Fruit fly (Drosophila melanogaster): Measurements from ENCODE around the gene Coq3.
A peak's percentile ranks its signal among the peaks of the same experiment; 100 is the strongest.

Gene Coq3

DNA sequence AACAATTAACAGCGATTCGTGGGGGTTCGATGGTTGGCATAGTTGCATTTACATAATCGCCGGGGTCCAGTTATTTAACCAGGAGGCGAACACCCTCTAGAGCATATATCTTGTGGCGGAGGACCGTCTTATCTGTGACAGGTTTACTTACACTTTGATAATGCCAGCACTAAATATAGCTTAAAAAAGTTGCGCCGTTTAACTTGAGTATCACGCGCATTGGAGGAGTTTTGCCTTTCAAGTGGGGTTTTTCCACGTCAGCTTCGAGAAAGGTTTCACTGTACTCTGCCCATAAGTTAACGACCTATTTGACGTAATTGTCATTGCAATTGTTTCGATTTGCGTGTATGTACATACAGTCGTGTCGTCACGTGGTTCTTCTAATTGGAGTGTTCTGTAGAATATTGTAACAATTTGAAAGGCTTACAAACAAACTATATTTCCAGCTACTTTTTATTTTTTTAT, 10.8 kb upstream of the Coq3 start:
- no peak for TF ChIP-seq CG17801 (GFP tag; optimal IDR thresholded peaks at IDR 0.05; ENCODE audit: partially characterized antibody)

DNA sequence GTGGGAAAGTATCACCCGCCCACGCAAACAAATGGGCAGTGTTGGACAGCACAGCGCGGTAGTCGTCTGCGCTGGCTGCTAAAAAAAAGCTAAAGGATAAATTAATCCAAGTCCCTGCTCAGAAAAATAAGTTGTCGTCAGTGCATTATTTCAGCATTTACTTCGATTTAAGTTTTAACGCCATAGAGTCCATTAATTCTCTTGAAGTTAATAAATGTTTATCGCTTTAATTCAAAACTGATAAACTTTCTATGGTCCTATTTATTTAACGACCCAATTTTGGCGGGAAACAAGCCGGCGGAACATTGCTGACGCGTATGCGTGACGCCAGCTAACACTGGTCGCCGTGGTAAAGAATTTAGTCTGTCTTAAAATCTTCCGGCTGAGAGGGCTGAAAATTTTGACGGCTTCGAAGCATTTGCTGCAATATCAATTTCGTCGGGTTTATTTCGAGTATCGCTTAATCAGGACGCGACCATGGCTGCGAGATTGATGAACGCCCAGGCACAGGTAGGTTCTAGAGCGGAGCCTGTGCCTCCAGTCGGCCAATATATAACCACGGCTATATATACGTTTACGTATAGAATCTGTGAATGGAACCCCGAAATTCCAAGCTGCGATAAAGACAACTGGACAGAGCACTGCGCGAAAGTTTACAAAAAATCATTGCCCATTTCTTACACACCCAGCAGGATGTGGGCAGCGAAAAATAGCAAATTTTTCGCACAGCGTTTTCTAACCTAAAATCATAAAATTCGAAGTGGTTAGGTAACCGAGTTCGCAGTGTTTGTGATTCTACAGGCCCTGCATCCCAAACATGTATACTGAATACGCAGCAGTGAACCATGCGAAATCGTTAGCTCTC, 10.1 kb upstream of the Coq3 start, which contains the start of the genes mAcon1, CG43345 and CG43346:
Gene mAcon1, plus strand, starts transcription at position 276 of the 865 bp plus-strand sequence.
Gene CG43345, minus strand, starts transcription at position 287 of the 865 bp plus-strand sequence.
Gene CG43346, minus strand, starts transcription at position 287 of the 865 bp plus-strand sequence.
- peak; percentile 71 for TF ChIP-seq CG17801 (GFP tag; optimal IDR thresholded peaks at IDR 0.05; ENCODE audit: partially characterized antibody)

DNA sequence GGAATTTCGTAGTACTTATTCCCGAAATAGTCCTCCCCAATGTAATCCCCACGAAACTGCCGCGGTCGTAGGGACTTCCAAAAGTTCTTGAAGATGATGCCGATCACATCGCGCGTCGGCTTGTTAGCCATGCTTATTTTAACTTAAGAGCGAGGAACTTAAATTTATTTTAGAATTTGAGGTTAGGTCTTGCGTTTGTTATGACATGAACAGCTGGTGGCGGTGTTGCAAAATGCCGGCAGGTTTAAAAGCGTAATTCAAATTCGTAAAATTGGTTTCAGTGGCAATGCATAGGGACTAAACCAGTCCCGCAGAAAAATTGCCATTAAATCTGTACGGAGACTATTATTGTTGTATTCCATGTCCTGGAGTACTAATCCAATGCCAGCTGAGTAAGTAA, 8.0 kb upstream of the Coq3 start:
- TF ChIP-seq CG17801 (GFP tag; optimal IDR thresholded peaks at IDR 0.05; ENCODE audit: partially characterized antibody) = peak; percentile 47

DNA sequence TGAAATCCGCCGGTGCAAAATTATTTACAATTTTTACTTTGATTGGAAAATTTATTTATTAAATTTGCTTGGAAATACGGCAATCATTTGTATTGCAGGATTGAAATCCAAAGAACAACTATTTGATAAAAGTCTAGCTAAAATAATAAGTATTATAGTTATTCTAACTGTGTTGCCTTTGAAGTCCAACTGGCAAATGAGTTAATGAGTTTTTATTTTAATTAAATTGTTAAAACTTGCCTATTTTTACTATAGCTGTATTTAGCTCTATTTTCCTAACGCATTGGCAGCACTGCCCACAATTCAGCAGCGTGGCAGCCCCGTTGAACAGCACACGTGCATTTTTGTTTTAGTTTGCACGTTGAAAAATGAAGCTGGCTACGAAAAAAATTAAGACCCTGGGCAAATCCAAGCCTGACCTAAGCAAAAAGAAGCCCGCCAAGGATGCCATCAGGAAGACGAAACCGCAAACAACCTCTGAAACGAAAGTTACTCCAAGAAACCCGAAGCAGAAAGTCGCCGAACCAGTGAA, 5.0 kb upstream of the Coq3 start, which contains the start of gene Noc2:
Gene Noc2, plus strand, starts transcription at position 331 of the 532 bp plus-strand sequence.
- TF ChIP-seq CG17801 (GFP tag; optimal IDR thresholded peaks at IDR 0.05; ENCODE audit: partially characterized antibody) = no peak

- peak; percentile 52 for TF ChIP-seq CG17801 (GFP tag; optimal IDR thresholded peaks at IDR 0.05; ENCODE audit: partially characterized antibody)
Observed at dm6 chr2L:21162875-21163274, 4.5 kb upstream of the Coq3 start, which contains the start of gene Nbr. TSS of gene Nbr (minus strand) at chr2L:21163083.

- TF ChIP-seq CG17801 (GFP tag; optimal IDR thresholded peaks at IDR 0.05; ENCODE audit: partially characterized antibody) = peak; percentile 52
Observed at dm6 chr2L:21156156-21157040, 2.0 kb downstream of the Coq3 start, which contains the start of the genes Mpp6 and E2f2. TSS of gene Mpp6 (plus strand) at chr2L:21156288. TSS of gene E2f2 (minus strand) at chr2L:21156749.

- TF ChIP-seq CG17801 (GFP tag; optimal IDR thresholded peaks at IDR 0.05; ENCODE audit: partially characterized antibody) = no peak
Observed at dm6 chr2L:21153844-21154243, 4.6 kb downstream of the Coq3 start.

dm6 chr2L:21149053-21149452, 9.4 kb downstream of the Coq3 start:
- no peak for TF ChIP-seq CG17801 (GFP tag; optimal IDR thresholded peaks at IDR 0.05; ENCODE audit: partially characterized antibody)

DNA sequence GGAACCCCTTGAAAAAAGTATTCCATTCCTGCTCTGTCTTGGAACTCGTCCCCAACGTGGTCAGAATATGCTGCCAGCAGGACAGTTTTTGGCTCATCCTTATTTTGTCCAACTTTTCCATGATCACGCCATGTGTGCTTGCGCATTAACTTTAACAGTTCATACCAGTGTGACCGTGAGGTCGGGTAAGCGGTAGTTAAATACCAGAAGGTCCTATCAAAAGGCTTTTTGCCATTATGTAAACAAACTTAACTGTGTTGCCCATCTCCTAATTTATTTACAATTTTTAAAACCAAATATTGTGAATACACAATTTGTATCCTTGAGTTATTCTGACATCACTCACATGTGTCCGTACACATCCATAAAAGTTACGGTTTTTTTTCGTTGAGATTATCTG, 10.2 kb downstream of the Coq3 start, which contains the start of gene del:
Gene del, minus strand, starts transcription at position 305 of the 400 bp plus-strand sequence.
- TF ChIP-seq CG17801 (GFP tag; optimal IDR thresholded peaks at IDR 0.05; ENCODE audit: partially characterized antibody) = no peak

dm6 chr2L:21142972-21143385, 15.4 kb downstream of the Coq3 start, which contains the start of gene pths:
TSS of gene pths (plus strand) at chr2L:21143229.
- no peak for TF ChIP-seq CG17801 (GFP tag; optimal IDR thresholded peaks at IDR 0.05; ENCODE audit: partially characterized antibody)

dm6 chr2L:21142501-21142849, 15.9 kb downstream of the Coq3 start:
- no peak for TF ChIP-seq CG17801 (GFP tag; optimal IDR thresholded peaks at IDR 0.05; ENCODE audit: partially characterized antibody)

DNA sequence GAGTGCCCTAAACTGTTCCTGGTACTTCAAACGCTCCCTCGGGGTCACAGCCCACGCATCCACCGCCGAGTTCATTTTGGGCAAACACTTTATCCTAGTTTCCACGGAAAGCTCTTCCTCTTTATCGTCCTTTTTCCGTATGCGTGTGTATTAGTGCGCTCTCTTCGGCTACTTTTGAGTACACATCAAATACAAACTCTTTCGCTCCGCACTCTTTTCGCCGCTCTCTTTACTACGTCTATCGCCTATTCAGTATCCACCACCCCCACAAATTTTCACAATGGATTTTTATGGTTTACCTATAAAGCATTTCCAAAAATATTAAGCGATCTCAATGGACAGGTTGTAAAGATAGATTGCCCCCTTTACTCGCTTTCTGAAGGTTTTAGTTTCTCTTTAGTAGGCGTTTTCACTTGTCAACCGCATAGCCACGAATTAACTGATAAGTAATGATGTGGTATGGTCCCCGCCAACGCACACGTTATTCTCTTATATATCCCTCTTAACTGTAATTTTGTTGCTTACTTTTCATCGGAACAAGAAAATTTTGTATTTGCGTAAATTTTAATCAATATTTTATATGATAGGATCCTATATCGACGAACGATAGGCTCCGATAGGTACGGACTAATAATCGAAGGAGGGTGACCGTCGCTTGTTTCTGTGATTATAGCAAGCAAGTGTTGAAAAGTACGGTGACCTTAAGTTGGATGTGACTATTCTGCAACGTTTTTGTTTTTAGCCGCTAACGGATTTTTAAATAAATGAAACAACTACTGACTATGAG, 16.5 kb downstream of the Coq3 start, which contains the start of gene Dap160:
Gene Dap160, minus strand, starts transcription at position 634 of the 787 bp plus-strand sequence.
- TF ChIP-seq CG17801 (GFP tag; optimal IDR thresholded peaks at IDR 0.05; ENCODE audit: partially characterized antibody) = no peak

DNA sequence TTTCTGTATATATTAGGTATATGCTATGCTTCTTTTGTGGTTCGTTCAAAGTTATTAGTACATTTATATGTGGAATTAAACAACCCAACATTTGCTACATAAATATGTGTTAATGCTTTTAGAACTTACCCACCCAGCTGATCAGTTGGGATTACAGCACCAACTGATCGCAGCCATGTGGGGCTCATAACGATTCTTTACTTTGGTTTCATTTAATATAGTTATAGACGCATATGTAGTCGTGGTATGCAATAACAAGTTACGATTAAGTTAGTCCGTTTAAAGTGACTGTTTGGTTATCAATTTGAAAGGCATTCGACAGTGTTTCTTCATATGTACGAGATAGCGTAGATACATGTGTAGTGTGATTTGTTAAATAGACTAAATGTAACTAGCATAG, 22.6 kb downstream of the Coq3 start:
- TF ChIP-seq CG17801 (GFP tag; optimal IDR thresholded peaks at IDR 0.05; ENCODE audit: partially characterized antibody) = no peak

- no peak for TF ChIP-seq CG17801 (GFP tag; optimal IDR thresholded peaks at IDR 0.05; ENCODE audit: partially characterized antibody)
Observed at dm6 chr2L:21115687-21116086, 42.7 kb downstream of the Coq3 start.

Measured in ovary, adult (tissue).